Worm (Caenorhabditis elegans) whole organism, young adult: ENCODE results near the gene cutl-19.

Experiments used
- B0336.3 ChIP-seq: fragments of 200-800 bp; sonication (Bioruptor generic); IDR thresholded peaks from 2 replicates; pipeline ENCODE4 v1.3.6; 2022; ENCODE audit warnings: missing genetic modification characterization, missing compliant biosample characterization
- ama-1 ChIP-seq, 3 experiments: fragments of 150-350 bp in 1 of 3; sonication (generic microtip) in 2 of 3; optimal IDR thresholded peaks; 2 replicates each; lab custom pipeline; 2014 to 2018; ENCODE audit warnings: missing biosample characterization in 2 of 3, missing genetic modification characterization in 2 of 3, missing genetic modification reagents in 2 of 3
- atf-7 ChIP-seq: sonication (generic microtip); optimal IDR thresholded peaks from 2 replicates; lab custom pipeline; 2017; ENCODE audit warnings: mild to moderate bottlenecking, missing genetic modification characterization, missing compliant biosample characterization
- dox-1 ChIP-seq: fragments of 200-800 bp; sonication (Bioruptor generic); IDR thresholded peaks from 2 replicates; pipeline ENCODE4 v1.3.6; 2022; ENCODE audit warnings: missing genetic modification reagents, missing genetic modification characterization, missing compliant biosample characterization
- dpff-1 ChIP-seq: sonication (generic microtip); optimal IDR thresholded peaks from 2 replicates; lab custom pipeline; 2017; ENCODE audit warnings: mild to moderate bottlenecking, missing genetic modification characterization, missing compliant biosample characterization
- egl-18 ChIP-seq: fragments of 200-800 bp; sonication (Bioruptor generic); IDR thresholded peaks from 2 replicates; pipeline ENCODE4 v1.3.6; 2022; ENCODE audit warnings: missing genetic modification reagents, missing genetic modification characterization, missing compliant biosample characterization
- snpc-4 ChIP-seq, 5 experiments: fragments of 150-350 bp in 1 of 5; sonication (generic microtip) in 4 of 5; optimal IDR thresholded peaks; 2 replicates each; lab custom pipeline; 2014 to 2018; ENCODE audit warnings: missing genetic modification characterization in 5 of 5, missing biosample characterization in 3 of 5, antibody characterized with exemption in 2 of 5, mild to moderate bottlenecking in 2 of 5, missing compliant biosample characterization in 2 of 5, missing genotype in 2 of 5, moderate library complexity in 2 of 5, missing genetic modification reagents in 1 of 5
- tbx-9 ChIP-seq: sonication (generic microtip); optimal IDR thresholded peaks from 2 replicates; lab custom pipeline; 2016; ENCODE audit warnings: borderline replicate concordance, missing genetic modification characterization, inconsistent platforms, missing compliant biosample characterization
- unc-62 ChIP-seq: fragments of 150-350 bp; optimal IDR thresholded peaks from 2 replicates; lab custom pipeline; 2014; ENCODE audit warnings: missing biosample characterization, missing genetic modification reagents, missing genetic modification characterization
- xnd-1 ChIP-seq: sonication (generic microtip); optimal IDR thresholded peaks from 2 replicates; lab custom pipeline; 2016; ENCODE audit warnings: missing genotype, missing genetic modification reagents, missing genetic modification characterization, missing compliant biosample characterization
- zfh-2 ChIP-seq: fragments of 200-800 bp; sonication (Bioruptor generic); conservative IDR thresholded peaks from 2 replicates; pipeline ENCODE4 v1.3.6; 2022; ENCODE audit warnings: missing genetic modification reagents, missing genetic modification characterization, missing compliant biosample characterization
- ztf-26 ChIP-seq: sonication (generic microtip); optimal IDR thresholded peaks from 2 replicates; lab custom pipeline; 2017; ENCODE audit warnings: missing genetic modification characterization, missing compliant biosample characterization

- TF ChIP-seq unc-62, result no peak
- no peak for TF ChIP-seq snpc-4 (GFP tag; optimal IDR thresholded peaks at IDR 0.05; lab: Kevin White, UChicago)
- no peak for TF ChIP-seq snpc-4 (tag; optimal IDR thresholded peaks at IDR 0.05; lab: Kevin White, UChicago)
- no peak for TF ChIP-seq egl-18 (GFP tag; lab: Robert Waterston, UW)
- no peak for TF ChIP-seq zfh-2
- TF ChIP-seq B0336.3 (GFP tag; lab: Robert Waterston, UW), result no peak
- TF ChIP-seq dpff-1 (tag; lab: Kevin White, UChicago), result no peak
- no peak for TF ChIP-seq atf-7 (tag; lab: Kevin White, UChicago)
- no peak for TF ChIP-seq tbx-9 (tag; lab: Kevin White, UChicago)
- no peak for TF ChIP-seq ama-1 (optimal IDR thresholded peaks at IDR 0.05; lab: Kevin White, UChicago)
- no peak for TF ChIP-seq ama-1 (GFP tag; optimal IDR thresholded peaks at IDR 0.05; lab: Kevin White, UChicago)
- no peak for TF ChIP-seq ztf-26 (tag; lab: Kevin White, UChicago)
- TF ChIP-seq dox-1 (GFP tag; lab: Robert Waterston, UW), result no peak; the same call in 1 of the 2 replicates
- TF ChIP-seq xnd-1 (tag; lab: Kevin White, UChicago), result no peak
Measured at ce11 chrIII:5229511-5230250, 12.3 kb upstream of the cutl-19 start.
